Worm (Caenorhabditis elegans): ENCODE data around the gene wdr-54.

DNA sequence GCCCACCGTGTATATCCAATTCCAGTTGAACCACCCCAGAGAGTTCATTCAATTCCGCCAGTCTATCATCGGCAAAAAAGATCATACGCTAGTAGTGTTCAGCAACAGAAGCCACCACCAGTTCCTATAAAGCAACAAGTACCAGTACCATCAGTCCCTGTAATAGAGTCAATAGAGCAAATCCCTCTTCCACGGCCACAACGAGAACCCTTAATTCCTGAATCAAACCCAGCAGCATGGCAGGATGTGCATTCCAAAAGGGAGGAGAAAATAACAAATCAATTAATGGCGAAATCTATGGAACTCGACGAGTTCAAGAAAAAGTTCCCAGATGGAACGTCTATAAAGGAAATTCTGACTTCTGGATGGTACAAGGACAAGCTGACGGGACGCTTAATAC lies 38.9 kb upstream of the wdr-54 start:
- TF ChIP-seq nhr-11 (tag; optimal IDR thresholded peaks at IDR 0.05) (no peak), lin-13 (GFP tag; optimal IDR thresholded peaks at IDR 0.05) (no peak), aly-2 (tag; optimal IDR thresholded peaks at IDR 0.05) (no peak), zag-1 (tag; optimal IDR thresholded peaks at IDR 0.05) (no peak), nhr-6 (tag; optimal IDR thresholded peaks at IDR 0.05) (no peak), ama-1 (optimal IDR thresholded peaks at IDR 0.05) (no peak), F13H6.1 (tag; optimal IDR thresholded peaks at IDR 0.05) (no peak), unc-39 (tag; optimal IDR thresholded peaks at IDR 0.05) (no peak), ztf-11 (tag; optimal IDR thresholded peaks at IDR 0.05) (no peak), ceh-82 (tag; optimal IDR thresholded peaks at IDR 0.05) (no peak), elt-3 (tag; optimal IDR thresholded peaks at IDR 0.05) (no peak), lin-39 (tag; optimal IDR thresholded peaks at IDR 0.05) (no peak)

Data from whole organism, L2 larva.